Worm (Caenorhabditis elegans) whole organism, L3 larva: Measurements from ENCODE around the gene acbp-8.

Source experiments
- ama-1 ChIP-seq: fragments of 150-350 bp; optimal IDR thresholded peaks from 2 replicates; lab custom pipeline; 2018
- elt-1 ChIP-seq: fragments of 150-350 bp; optimal IDR thresholded peaks from 2 replicates; lab custom pipeline; 2014; ENCODE audit warnings: missing biosample characterization, missing genetic modification characterization
- elt-3 ChIP-seq, 3 experiments: fragments of 150-350 bp in 1 of 3; sonication (generic microtip) in 2 of 3; optimal IDR thresholded peaks; 2 replicates in 2 of 3; 4 replicates in 1 of 3; lab custom pipeline; 2014 to 2017; ENCODE audit warnings: missing biosample characterization in 3 of 3, missing genetic modification characterization in 3 of 3
- lsy-12 ChIP-seq: sonication (generic microtip); optimal IDR thresholded peaks from 2 replicates; lab custom pipeline; 2016; ENCODE audit warnings: mild to moderate bottlenecking, missing genetic modification characterization, missing compliant biosample characterization
- sea-2 ChIP-seq: fragments of 150-350 bp; sonication (generic microtip); optimal IDR thresholded peaks from 4 replicates; lab custom pipeline; 2014; ENCODE audit warnings: missing biosample characterization, missing genetic modification reagents, missing genetic modification characterization
- skn-1 ChIP-seq: fragments of 150-350 bp; optimal IDR thresholded peaks from 2 replicates; lab custom pipeline; 2014; ENCODE audit warnings: missing biosample characterization, missing genetic modification characterization
- unc-39 ChIP-seq: sonication (generic microtip); optimal IDR thresholded peaks from 4 replicates; lab custom pipeline; 2017; ENCODE audit warnings: missing biosample characterization, missing genetic modification characterization
- unc-62 ChIP-seq: fragments of 150-350 bp; sonication (generic microtip); optimal IDR thresholded peaks from 4 replicates; lab custom pipeline; 2014; ENCODE audit warnings: missing biosample characterization, missing genetic modification reagents, missing genetic modification characterization
- ztf-11 ChIP-seq: fragments of 150-350 bp; optimal IDR thresholded peaks from 2 replicates; lab custom pipeline; 2014; ENCODE audit warnings: missing biosample characterization, missing genetic modification characterization

DNA sequence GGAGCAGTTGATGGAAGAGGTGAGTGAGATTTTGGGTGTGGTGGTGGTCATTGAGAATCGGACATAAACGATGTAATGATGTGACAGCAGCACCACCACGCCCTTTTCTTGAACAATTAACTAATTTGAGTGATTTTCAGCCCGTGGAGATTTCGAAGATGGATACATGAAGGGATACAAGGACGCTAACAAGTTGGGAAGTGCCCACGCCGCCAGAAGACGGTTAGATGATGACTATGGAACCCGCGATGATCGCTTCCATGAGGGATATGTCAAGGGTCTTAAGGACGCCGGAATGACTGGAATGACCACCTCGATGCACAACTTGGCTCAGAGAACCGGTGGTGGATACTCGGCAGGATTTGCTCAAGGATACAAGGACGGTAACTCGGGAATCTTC is 49.2 kb downstream of the acbp-8 start:
- no peak for TF ChIP-seq skn-1 (tag; lab: Kevin White, UChicago)
- no peak for TF ChIP-seq ztf-11 (tag; lab: Kevin White, UChicago)
- no peak for TF ChIP-seq unc-39 (tag; lab: Kevin White, UChicago)
- TF ChIP-seq unc-62, result no peak
- TF ChIP-seq elt-3 (tag; optimal IDR thresholded peaks at IDR 0.05; lab: Kevin White, UChicago), result no peak
- no peak for TF ChIP-seq sea-2 (GFP tag; lab: Kevin White, UChicago)
- TF ChIP-seq ama-1, result no peak
- TF ChIP-seq lsy-12 (tag; lab: Kevin White, UChicago), result no peak
- TF ChIP-seq elt-1 (tag; lab: Kevin White, UChicago), result no peak
